Worm (Caenorhabditis elegans) whole organism, L4/young adult: Measurements from ENCODE around the gene dhs-12.

ENCODE experiments used
- W03F9.2 ChIP-seq: fragments of 150-350 bp; optimal IDR thresholded peaks from 2 replicates; lab custom pipeline; 2014; ENCODE audit warnings: missing biosample characterization, missing genetic modification characterization
- dao-5 ChIP-seq: sonication (generic microtip); optimal IDR thresholded peaks from 2 replicates; lab custom pipeline; 2016; ENCODE audit warnings: missing genotype, missing genetic modification characterization, moderate library complexity, missing compliant biosample characterization
- him-1 ChIP-seq: sonication (generic microtip); optimal IDR thresholded peaks from 2 replicates; lab custom pipeline; 2016; ENCODE audit warnings: missing genotype, missing genetic modification reagents, missing genetic modification characterization, missing compliant biosample characterization

Gene dhs-12

DNA sequence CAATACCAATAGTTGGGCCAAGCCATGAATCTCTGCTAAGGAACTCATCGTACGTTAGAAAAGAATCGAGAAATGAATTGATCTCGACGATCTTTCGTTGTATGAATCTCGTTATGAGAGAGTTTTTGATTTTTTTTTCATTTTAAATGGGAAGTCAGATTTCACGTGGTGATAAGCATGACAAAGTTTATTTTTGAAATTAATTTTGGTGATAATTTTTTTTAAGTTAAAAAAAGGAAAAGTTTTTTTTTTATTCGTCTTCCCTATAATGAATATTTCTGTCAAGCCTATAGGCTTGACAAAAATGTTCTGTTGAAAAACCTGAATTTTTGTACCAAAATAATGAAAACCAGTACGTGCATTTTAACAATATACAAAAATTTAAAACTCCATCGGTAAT lies 6.4 kb upstream of the dhs-12 start, which contains the start of gene K08F4.5:
Gene K08F4.5 (minus strand): TSS at position 101 of the 400 bp plus-strand sequence.
- no peak for TF ChIP-seq dao-5 (tag; lab: Kevin White, UChicago)
- TF ChIP-seq him-1 (tag; lab: Kevin White, UChicago): no peak
- TF ChIP-seq W03F9.2 (tag; lab: Kevin White, UChicago): no peak

ce11 chrIV:10137804-10138203 lies 4.5 kb upstream of the dhs-12 start, which contains the start of gene K08F4.12:
K08F4.12 (plus strand) TSS chrIV:10138104.
- TF ChIP-seq dao-5 (tag; lab: Kevin White, UChicago) (no peak), him-1 (tag; lab: Kevin White, UChicago) (no peak), W03F9.2 (tag; lab: Kevin White, UChicago) (no peak)

DNA sequence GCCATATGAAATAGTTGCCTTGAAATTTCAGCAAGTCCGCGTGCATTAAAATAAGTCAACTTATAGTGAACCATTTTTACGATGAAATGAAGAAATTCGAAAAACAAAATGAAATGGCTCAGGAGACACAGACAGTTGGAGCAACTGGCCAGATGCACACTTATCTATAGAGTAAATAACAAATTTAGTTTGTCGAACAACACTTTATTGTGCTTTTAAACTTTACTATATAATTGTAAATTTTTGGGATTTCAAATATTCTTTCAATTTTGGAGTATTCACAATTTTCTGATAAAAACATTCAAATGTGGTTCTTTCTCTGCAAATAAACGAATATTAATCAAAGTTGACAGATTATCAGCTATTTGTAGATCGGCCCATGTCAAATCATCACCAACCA lies 2.1 kb upstream of the dhs-12 start, which contains the start of gene gst-3:
Gene gst-3 (minus strand): TSS at position 101 of the 400 bp plus-strand sequence.
- no peak for TF ChIP-seq him-1 (tag; lab: Kevin White, UChicago)
- TF ChIP-seq W03F9.2 (tag; lab: Kevin White, UChicago): no peak
- no peak for TF ChIP-seq dao-5 (tag; lab: Kevin White, UChicago)

ce11 chrIV:10143640-10144039 lies 1.4 kb downstream of the dhs-12 start, which contains the start of gene msp-38:
msp-38 (minus strand) TSS chrIV:10143740.
- no peak for TF ChIP-seq W03F9.2 (tag; lab: Kevin White, UChicago)
- TF ChIP-seq dao-5 (tag; lab: Kevin White, UChicago): no peak
- TF ChIP-seq him-1 (tag; lab: Kevin White, UChicago): no peak

ce11 chrIV:10144487-10144886 lies 2.2 kb downstream of the dhs-12 start:
- TF ChIP-seq W03F9.2 (tag; lab: Kevin White, UChicago): no peak
- no peak for TF ChIP-seq dao-5 (tag; lab: Kevin White, UChicago)
- TF ChIP-seq him-1 (tag; lab: Kevin White, UChicago): no peak

DNA sequence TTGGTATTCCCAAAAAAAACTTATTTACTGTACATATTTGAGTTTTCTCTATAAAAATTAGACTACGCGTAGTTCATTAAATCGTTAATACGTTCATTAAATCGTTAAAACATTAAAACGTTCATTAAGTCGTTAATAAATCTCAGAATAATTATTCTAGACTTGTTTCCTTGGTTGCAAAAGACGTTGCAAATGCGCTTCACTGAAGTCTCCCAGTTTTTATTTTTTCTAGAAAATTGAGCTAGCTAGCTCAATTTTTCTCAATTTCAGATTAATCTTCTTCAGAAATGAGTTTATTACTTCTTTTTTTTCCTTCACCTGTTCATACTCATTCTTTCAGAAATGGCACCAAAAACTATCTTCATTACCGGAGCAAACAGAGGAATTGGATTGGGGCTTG lies 2.7 kb downstream of the dhs-12 start:
- TF ChIP-seq W03F9.2 (tag; lab: Kevin White, UChicago): no peak
- TF ChIP-seq him-1 (tag; lab: Kevin White, UChicago): no peak
- TF ChIP-seq dao-5 (tag; lab: Kevin White, UChicago): no peak

DNA sequence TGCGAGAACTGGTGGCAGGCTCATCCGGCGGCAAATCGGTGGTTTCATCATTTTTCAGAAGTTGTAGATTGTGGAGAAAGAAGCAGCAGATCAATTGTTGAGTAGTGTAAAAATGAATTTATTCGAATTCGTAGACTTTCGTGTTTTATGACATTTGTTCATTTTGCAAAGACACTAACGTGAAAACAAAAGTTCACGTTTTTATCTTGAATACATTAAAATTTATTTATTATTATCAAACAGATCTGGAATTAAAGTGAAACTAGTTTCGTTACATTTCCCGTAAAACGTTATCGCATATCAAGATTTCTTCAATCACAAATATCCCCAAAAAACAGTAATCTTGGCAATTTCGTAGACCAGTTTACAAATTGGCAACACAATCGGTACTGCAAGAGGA lies 4.6 kb downstream of the dhs-12 start, which contains the start of gene T14G10.8:
Gene T14G10.8 (minus strand): TSS at position 101 of the 400 bp plus-strand sequence.
- TF ChIP-seq him-1 (tag; lab: Kevin White, UChicago) (no peak), dao-5 (tag; lab: Kevin White, UChicago) (no peak), W03F9.2 (tag; lab: Kevin White, UChicago) (no peak)

DNA sequence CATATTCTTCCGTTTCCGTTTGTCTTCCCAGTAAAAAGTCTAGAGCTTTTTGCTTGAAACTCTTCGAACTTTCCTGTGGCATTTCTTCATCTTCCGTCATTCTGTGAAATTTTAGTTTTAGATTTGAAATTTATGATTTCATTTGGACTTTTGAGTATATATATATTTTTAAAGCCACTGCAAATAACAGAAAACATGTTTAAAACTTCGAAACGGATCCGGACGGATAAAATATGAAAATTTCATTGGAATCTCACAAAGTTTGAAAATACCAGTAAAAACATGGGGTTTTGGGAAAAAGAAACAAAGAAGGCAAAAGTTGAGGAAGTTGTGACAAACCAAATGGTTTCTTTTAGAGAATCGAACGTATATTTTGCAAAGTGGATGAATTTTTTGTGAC lies 6.7 kb downstream of the dhs-12 start, which contains the start of gene pigs-1:
Gene pigs-1 (minus strand): TSS at position 101 of the 400 bp plus-strand sequence.
- TF ChIP-seq him-1 (tag; lab: Kevin White, UChicago) (no peak), W03F9.2 (tag; lab: Kevin White, UChicago) (no peak), dao-5 (tag; lab: Kevin White, UChicago) (no peak)

- TF ChIP-seq him-1 (tag; lab: Kevin White, UChicago) (no peak), dao-5 (tag; lab: Kevin White, UChicago) (no peak), W03F9.2 (tag; lab: Kevin White, UChicago) (no peak)
Observed at ce11 chrIV:10150552-10151004, 8.3 kb downstream of the dhs-12 start, which contains the start of gene tsp-12. tsp-12 (minus strand) TSS chrIV:10150602.

ce11 chrIV:10151439-10151997 lies 9.3 kb downstream of the dhs-12 start, which contains the start of gene copg-1:
copg-1 (plus strand) TSS chrIV:10151947.
- TF ChIP-seq dao-5 (tag; lab: Kevin White, UChicago) (no peak), him-1 (tag; lab: Kevin White, UChicago) (peak; percentile 7), W03F9.2 (tag; lab: Kevin White, UChicago) (peak; percentile 63)

DNA sequence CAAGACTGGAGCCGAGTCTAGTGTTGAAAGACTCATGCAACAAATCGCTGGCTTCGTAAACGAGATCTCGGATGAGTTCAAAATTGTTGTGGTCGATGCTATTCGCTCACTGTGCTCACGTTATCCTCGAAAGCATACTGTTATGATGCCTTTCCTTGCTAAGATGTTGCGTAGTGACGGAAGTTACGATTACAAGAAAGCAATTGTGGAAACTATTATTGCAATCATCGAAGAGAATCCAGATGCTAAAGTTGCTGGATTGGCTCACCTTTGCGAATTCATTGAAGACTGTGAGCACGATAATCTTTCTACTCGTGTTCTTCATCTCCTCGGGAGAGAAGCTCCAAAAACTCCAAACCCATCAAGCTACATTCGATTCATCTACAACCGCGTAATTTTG lies 11.2 kb downstream of the dhs-12 start:
- TF ChIP-seq W03F9.2 (tag; lab: Kevin White, UChicago) (no peak), him-1 (tag; lab: Kevin White, UChicago) (no peak), dao-5 (tag; lab: Kevin White, UChicago) (no peak)

ce11 chrIV:10155475-10155874 lies 13.2 kb downstream of the dhs-12 start, which contains the start of gene ttr-54:
ttr-54 (plus strand) TSS chrIV:10155775.
- TF ChIP-seq W03F9.2 (tag; lab: Kevin White, UChicago) (no peak), him-1 (tag; lab: Kevin White, UChicago) (no peak), dao-5 (tag; lab: Kevin White, UChicago) (no peak)

DNA sequence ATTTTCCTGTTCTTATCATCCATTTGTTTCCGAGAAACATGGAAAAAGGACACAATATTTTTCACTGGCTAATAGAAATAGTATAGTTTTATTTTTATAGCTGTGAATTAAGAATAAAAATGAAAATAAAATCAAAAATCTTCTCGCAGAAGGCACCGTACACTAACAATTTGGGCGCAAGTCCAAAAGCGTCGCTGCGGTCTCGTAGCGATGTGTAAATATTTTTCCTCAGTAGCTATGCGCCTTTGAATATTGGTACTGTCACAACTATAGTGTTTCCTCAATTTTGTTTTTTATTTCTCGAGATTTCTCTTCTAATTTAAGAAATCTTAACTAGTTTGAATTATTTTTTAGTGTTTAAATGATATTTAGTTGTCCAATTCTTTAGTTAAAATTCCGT lies 14.8 kb downstream of the dhs-12 start:
- TF ChIP-seq him-1 (tag; lab: Kevin White, UChicago): no peak
- TF ChIP-seq dao-5 (tag; lab: Kevin White, UChicago): no peak
- TF ChIP-seq W03F9.2 (tag; lab: Kevin White, UChicago): no peak
